Worm (Caenorhabditis elegans) whole organism, young adult: Measurements from ENCODE around the gene srw-118.

ENCODE experiments used
- F22D6.2 ChIP-seq: sonication (generic microtip); optimal IDR thresholded peaks from 2 replicates; lab custom pipeline; 2016; ENCODE audit warnings: mild to moderate bottlenecking, missing genetic modification characterization, missing compliant biosample characterization
- F55B11.4 ChIP-seq: sonication (generic microtip); optimal IDR thresholded peaks from 2 replicates; lab custom pipeline; 2016; ENCODE audit warnings: missing compliant biosample characterization, missing genetic modification characterization, borderline replicate concordance; ENCODE audit not compliant: insufficient read depth
- Y79H2A.3 ChIP-seq: fragments of 200-800 bp; sonication (Bioruptor generic); conservative IDR thresholded peaks from 2 replicates; pipeline ENCODE4 v1.3.6; 2022; ENCODE audit warnings: missing genetic modification reagents, missing genetic modification characterization, missing compliant biosample characterization
- ceh-100 ChIP-seq: fragments of 200-800 bp; sonication (Bioruptor generic); IDR thresholded peaks from 2 replicates; pipeline ENCODE4 v1.3.6; 2022; ENCODE audit warnings: missing genetic modification reagents, missing genetic modification characterization, missing compliant biosample characterization
- hlh-12 ChIP-seq: sonication (generic microtip); optimal IDR thresholded peaks from 2 replicates; lab custom pipeline; 2016; ENCODE audit warnings: missing genetic modification characterization, missing compliant biosample characterization
- hsf-1 ChIP-seq: fragments of 200-800 bp; sonication (Bioruptor generic); IDR thresholded peaks from 2 replicates; pipeline ENCODE4 v1.3.6; 2022; ENCODE audit warnings: missing genetic modification reagents, missing genetic modification characterization, missing compliant biosample characterization
- nfyb-1 ChIP-seq: fragments of 200-800 bp; sonication (Bioruptor generic); IDR thresholded peaks from 2 replicates; pipeline ENCODE4 v1.3.6; 2022; ENCODE audit warnings: missing genetic modification reagents, missing genetic modification characterization, missing compliant biosample characterization
- pha-4 ChIP-seq: fragments of 150-350 bp; sonication (generic microtip); optimal IDR thresholded peaks from 2 replicates; lab custom pipeline; 2014; ENCODE audit warnings: missing biosample characterization, missing genetic modification reagents, missing genetic modification characterization
- unc-62 ChIP-seq: fragments of 150-350 bp; optimal IDR thresholded peaks from 2 replicates; lab custom pipeline; 2014; ENCODE audit warnings: missing biosample characterization, missing genetic modification reagents, missing genetic modification characterization

DNA sequence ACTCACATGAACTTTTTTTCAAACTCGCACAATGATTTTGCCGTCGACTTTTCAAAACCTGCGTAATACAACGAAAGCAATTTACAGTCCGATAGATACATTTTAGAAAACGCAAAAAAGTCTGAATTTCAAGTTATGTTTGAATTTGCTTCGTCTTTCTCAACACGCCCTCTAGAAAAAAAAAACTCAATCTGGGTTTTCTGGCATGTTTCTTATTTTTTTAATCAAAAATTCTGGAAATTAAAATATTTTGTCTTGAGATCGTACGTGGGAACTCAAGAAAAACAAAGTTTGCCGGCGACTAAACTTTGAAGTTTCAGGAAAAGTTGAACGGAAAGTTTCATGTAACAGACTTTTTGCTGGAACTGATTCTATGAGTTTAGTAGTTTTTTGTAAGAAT lies 13.9 kb upstream of the srw-118 start, which contains the start of gene srw-115:
- TF ChIP-seq hlh-12 (tag; lab: Kevin White, UChicago): no peak
- TF ChIP-seq hsf-1 (GFP tag; lab: Robert Waterston, UW): no peak
- TF ChIP-seq Y79H2A.3: no peak
- TF ChIP-seq nfyb-1 (GFP tag; lab: Robert Waterston, UW): no peak
- no peak for TF ChIP-seq F22D6.2 (tag; lab: Kevin White, UChicago)
- TF ChIP-seq F55B11.4: no peak
- no peak for TF ChIP-seq unc-62
- no peak for TF ChIP-seq pha-4 (tag; lab: Kevin White, UChicago)
- no peak for TF ChIP-seq ceh-100 (GFP tag; lab: Robert Waterston, UW)
